Worm (Caenorhabditis elegans) whole organism, young adult: ENCODE data around the gene bath-3.

ENCODE experiments used
- F39B2.1 ChIP-seq: fragments of 200-800 bp; sonication (Bioruptor generic); IDR thresholded peaks from 2 replicates; pipeline ENCODE4 v1.3.6; 2022; ENCODE audit warnings: missing genetic modification reagents, missing genetic modification characterization, missing compliant biosample characterization
- ceh-58 ChIP-seq: fragments of 200-800 bp; sonication (Bioruptor generic); IDR thresholded peaks from 2 replicates; pipeline ENCODE4 v1.3.6; 2022; ENCODE audit warnings: missing genetic modification characterization, missing compliant biosample characterization
- egl-18 ChIP-seq: fragments of 200-800 bp; sonication (Bioruptor generic); IDR thresholded peaks from 2 replicates; pipeline ENCODE4 v1.3.6; 2022; ENCODE audit warnings: missing genetic modification reagents, missing genetic modification characterization, missing compliant biosample characterization
- egl-44 ChIP-seq: fragments of 200-800 bp; sonication (Bioruptor generic); IDR thresholded peaks from 2 replicates; pipeline ENCODE4 v1.3.6; 2022; ENCODE audit warnings: missing genetic modification reagents, missing genetic modification characterization, missing compliant biosample characterization
- mes-4 ChIP-seq: sonication (generic microtip); optimal IDR thresholded peaks from 2 replicates; lab custom pipeline; 2016; ENCODE audit warnings: missing genotype, missing genetic modification characterization, missing compliant biosample characterization
- nhr-27 ChIP-seq: fragments of 200-800 bp; sonication (Bioruptor generic); optimal IDR thresholded peaks from 2 replicates; lab custom pipeline; 2018; ENCODE audit warnings: mild to moderate bottlenecking, missing genetic modification characterization, moderate library complexity, missing compliant biosample characterization
- nhr-80 ChIP-seq: sonication (generic microtip); optimal IDR thresholded peaks from 2 replicates; lab custom pipeline; 2016; ENCODE audit warnings: missing genetic modification characterization, missing compliant biosample characterization
- pha-4 ChIP-seq: fragments of 150-350 bp; sonication (generic microtip); optimal IDR thresholded peaks from 2 replicates; lab custom pipeline; 2014; ENCODE audit warnings: missing biosample characterization, missing genetic modification reagents, missing genetic modification characterization
- snpc-3.4 ChIP-seq: sonication (generic microtip); optimal IDR thresholded peaks from 2 replicates; lab custom pipeline; 2017; ENCODE audit warnings: missing genetic modification characterization, mild to moderate bottlenecking, missing compliant biosample characterization, antibody characterized with exemption, moderate library complexity, missing genotype, missing genetic modification reagents

- TF ChIP-seq mes-4 (tag; lab: Kevin White, UChicago) = no peak
- TF ChIP-seq F39B2.1 (GFP tag; lab: Robert Waterston, UW) = no peak
- TF ChIP-seq pha-4 (tag; lab: Kevin White, UChicago) = no peak
- no peak for TF ChIP-seq egl-44 (GFP tag; lab: Robert Waterston, UW)
- TF ChIP-seq snpc-3.4 = no peak
- no peak for TF ChIP-seq nhr-27 (tag; lab: Kevin White, UChicago)
- TF ChIP-seq egl-18 (GFP tag; lab: Robert Waterston, UW) = no peak
- no peak for TF ChIP-seq ceh-58
- TF ChIP-seq nhr-80 (tag; lab: Kevin White, UChicago) = no peak
Measured at ce11 chrII:1986979-1987378, 43.3 kb downstream of the bath-3 start, which contains the start of gene Y16E11A.4.
